Worm (Caenorhabditis elegans) whole organism, midembryonic: ENCODE results near the gene F28G4.4.

Experiments
- T22C8.4 ChIP-seq: fragments of 200-800 bp; sonication (Bioruptor generic); IDR thresholded peaks from 2 replicates; pipeline ENCODE4 v1.3.6; 2022; ENCODE audit warnings: missing genetic modification characterization, missing compliant biosample characterization
- cog-1 ChIP-seq: sonication (generic microtip); optimal IDR thresholded peaks from 2 replicates; lab custom pipeline; 2016; ENCODE audit warnings: missing genetic modification characterization, missing compliant biosample characterization
- flt-1 ChIP-seq: fragments of 200-800 bp; sonication (Bioruptor generic); IDR thresholded peaks from 2 replicates; pipeline ENCODE4 v1.3.6; 2022; ENCODE audit warnings: missing genetic modification characterization, missing compliant biosample characterization
- klf-2 ChIP-seq: fragments of 200-800 bp; sonication (Bioruptor generic); conservative IDR thresholded peaks from 2 replicates; pipeline ENCODE4 v1.3.6; 2022; ENCODE audit warnings: missing genetic modification reagents, missing genetic modification characterization, missing compliant biosample characterization
- med-1 ChIP-seq: sonication (generic microtip); optimal IDR thresholded peaks from 2 replicates; lab custom pipeline; 2017; ENCODE audit warnings: missing genetic modification characterization, mild to moderate bottlenecking, missing compliant biosample characterization, antibody characterized with exemption, missing genetic modification reagents; ENCODE audit not compliant: insufficient read depth
- ref-1 ChIP-seq: fragments of 200-800 bp; sonication (Bioruptor generic); conservative IDR thresholded peaks from 2 replicates; pipeline ENCODE4 v1.3.6; 2022; ENCODE audit warnings: missing genetic modification reagents, missing genetic modification characterization, missing compliant biosample characterization
- tab-1 ChIP-seq: fragments of 200-800 bp; sonication (Bioruptor generic); IDR thresholded peaks from 2 replicates; pipeline ENCODE4 v1.3.6; 2022; ENCODE audit warnings: missing genetic modification characterization, missing compliant biosample characterization
- ztf-23 ChIP-seq: fragments of 200-800 bp; sonication (Bioruptor generic); IDR thresholded peaks from 2 replicates; pipeline ENCODE4 v1.3.6; 2022; ENCODE audit warnings: missing genetic modification reagents, missing genetic modification characterization, missing compliant biosample characterization
- ztf-29 ChIP-seq: fragments of 200-800 bp; sonication (Bioruptor generic); IDR thresholded peaks from 2 replicates; pipeline ENCODE4 v1.3.6; 2022; ENCODE audit warnings: missing genetic modification reagents, missing genetic modification characterization, missing compliant biosample characterization

Gene F28G4.4

ce11 chrV:16271121-16271520, 14.6 kb downstream of the F28G4.4 start, which contains the start of gene T13F3.6:
Gene T13F3.6 (minus strand): TSS chrV:16271221.
- no peak for TF ChIP-seq klf-2 (GFP tag; lab: Robert Waterston, UW)
- no peak for TF ChIP-seq ztf-29 (GFP tag; lab: Robert Waterston, UW)
- no peak for TF ChIP-seq cog-1 (tag; lab: Kevin White, UChicago)
- TF ChIP-seq med-1 (GFP tag; lab: Kevin White, UChicago), result no peak
- no peak for TF ChIP-seq T22C8.4
- no peak for TF ChIP-seq ztf-23 (GFP tag; lab: Robert Waterston, UW)
- no peak for TF ChIP-seq ref-1 (GFP tag; lab: Robert Waterston, UW)

- TF ChIP-seq ref-1 (GFP tag; lab: Robert Waterston, UW), result no peak
- TF ChIP-seq med-1 (GFP tag; lab: Kevin White, UChicago), result no peak
- TF ChIP-seq tab-1 (GFP tag; lab: Robert Waterston, UW), result no peak
- TF ChIP-seq klf-2 (GFP tag; lab: Robert Waterston, UW), result no peak
- no peak for TF ChIP-seq flt-1 (GFP tag; lab: Robert Waterston, UW)
These were observed 16.1 kb downstream of the F28G4.4 start, which contains the start of the genes fbxa-2 and T13F3.8 for ce11 chrV:16269556-16269955. Gene fbxa-2 (minus strand): TSS chrV:16269656. Gene T13F3.8 (plus strand): TSS chrV:16269800.

ce11 chrV:16266514-16266913, 19.2 kb downstream of the F28G4.4 start, which contains the start of gene T13F3.4:
Gene T13F3.4 (minus strand): TSS chrV:16266614.
- no peak for TF ChIP-seq cog-1 (tag; lab: Kevin White, UChicago)
- TF ChIP-seq ztf-23 (GFP tag; lab: Robert Waterston, UW), result no peak

DNA sequence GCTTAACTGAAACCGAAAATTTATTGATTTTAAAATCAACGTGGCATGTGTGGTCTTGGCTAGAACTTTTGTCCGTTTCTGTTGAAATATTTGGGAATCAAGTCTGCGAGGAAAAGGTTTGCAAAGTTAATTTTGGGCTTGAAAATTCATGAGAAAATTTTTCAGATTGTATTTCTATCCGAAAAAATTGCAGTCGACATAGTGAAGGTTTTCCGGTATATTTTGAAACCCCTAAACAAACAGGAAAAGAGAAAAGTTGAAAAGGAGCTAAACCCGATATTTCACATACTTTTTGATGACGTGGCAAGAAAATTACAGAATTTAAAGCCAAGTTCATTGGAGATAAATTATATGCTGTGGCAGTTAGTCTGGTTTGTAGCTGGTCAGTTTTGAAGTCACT, 26.0 kb downstream of the F28G4.4 start, which contains the start of gene nhr-127:
nhr-127 (plus strand) TSS at position 301 of the 400 bp plus-strand sequence.
- TF ChIP-seq flt-1 (GFP tag; lab: Robert Waterston, UW) (no peak), cog-1 (tag; lab: Kevin White, UChicago) (no peak), T22C8.4 (no peak), tab-1 (GFP tag; lab: Robert Waterston, UW) (no peak), ref-1 (GFP tag; lab: Robert Waterston, UW) (no peak), klf-2 (GFP tag; lab: Robert Waterston, UW) (no peak), ztf-23 (GFP tag; lab: Robert Waterston, UW) (no peak), med-1 (GFP tag; lab: Kevin White, UChicago) (no peak), ztf-29 (GFP tag; lab: Robert Waterston, UW) (no peak)

DNA sequence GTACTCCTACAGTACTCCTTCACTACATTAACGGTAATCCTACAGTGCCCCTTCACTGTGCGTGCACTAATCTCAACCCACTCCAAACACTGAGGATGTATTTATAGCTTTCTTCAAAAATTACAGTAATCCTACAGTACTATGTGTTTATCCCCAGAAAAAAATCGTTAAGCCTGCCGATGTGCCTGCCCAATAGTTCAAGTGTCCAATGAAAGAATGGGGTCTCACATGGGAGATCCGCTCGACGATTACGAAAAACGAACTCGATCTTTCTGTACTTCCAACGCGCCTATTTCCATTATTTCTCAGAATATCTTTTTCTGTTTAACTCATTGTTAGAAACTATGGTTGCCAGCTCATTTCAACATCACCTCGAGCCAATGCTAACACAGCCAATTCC, 27.6 kb downstream of the F28G4.4 start, which contains the start of gene nhr-218:
nhr-218 (plus strand) TSS at position 301 of the 400 bp plus-strand sequence.
- no peak for TF ChIP-seq klf-2 (GFP tag; lab: Robert Waterston, UW)

ce11 chrV:16256395-16256794, 29.3 kb downstream of the F28G4.4 start, which contains the start of gene bgnt-1.3:
Gene bgnt-1.3 (minus strand): TSS chrV:16256495.
- TF ChIP-seq ztf-29 (GFP tag; lab: Robert Waterston, UW), result no peak
- no peak for TF ChIP-seq ztf-23 (GFP tag; lab: Robert Waterston, UW)
- TF ChIP-seq klf-2 (GFP tag; lab: Robert Waterston, UW), result no peak

DNA sequence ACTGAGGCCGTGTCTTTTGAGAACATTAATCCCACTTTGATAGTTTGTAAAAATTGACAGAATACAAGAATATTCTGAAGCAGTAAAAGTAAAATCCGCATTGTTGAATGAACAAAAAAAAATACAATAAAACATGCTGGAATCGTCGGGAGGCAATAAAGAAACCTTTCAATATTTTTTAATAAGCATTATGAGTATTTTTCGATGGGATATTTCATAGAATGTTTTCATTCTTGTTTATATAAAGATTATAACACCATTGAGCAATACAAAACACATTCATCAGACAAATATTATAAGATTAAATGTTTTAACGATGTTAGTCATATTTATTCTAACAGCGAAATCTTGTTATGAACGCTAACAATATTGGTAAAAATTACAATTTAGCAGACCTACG, 32.0 kb downstream of the F28G4.4 start, which contains the start of gene gcy-20:
gcy-20 (minus strand) TSS at position 101 of the 400 bp plus-strand sequence.
- TF ChIP-seq ztf-23 (GFP tag; lab: Robert Waterston, UW) (no peak), cog-1 (tag; lab: Kevin White, UChicago) (no peak), T22C8.4 (no peak), ref-1 (GFP tag; lab: Robert Waterston, UW) (no peak), med-1 (GFP tag; lab: Kevin White, UChicago) (no peak), tab-1 (GFP tag; lab: Robert Waterston, UW) (no peak), flt-1 (GFP tag; lab: Robert Waterston, UW) (no peak), klf-2 (GFP tag; lab: Robert Waterston, UW) (no peak), ztf-29 (GFP tag; lab: Robert Waterston, UW) (no peak)

DNA sequence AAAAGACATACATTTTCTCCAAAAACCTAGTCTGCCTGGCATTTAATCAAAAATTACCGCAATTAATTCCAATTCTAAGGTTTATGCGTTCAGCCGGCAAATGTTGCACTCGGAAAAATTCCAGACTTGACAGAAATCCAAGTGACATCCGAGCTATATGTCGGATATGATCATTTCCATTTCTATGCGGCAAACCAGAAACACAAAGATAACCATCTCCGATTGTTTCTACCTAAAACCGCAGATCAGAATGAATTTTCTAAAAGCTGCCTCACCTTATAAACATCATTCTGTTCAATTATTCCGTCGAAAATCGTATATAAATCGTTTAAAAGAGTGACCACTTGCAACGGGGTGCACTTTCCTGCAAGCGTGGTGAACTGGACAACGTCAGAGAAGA, 36.6 kb downstream of the F28G4.4 start:
- TF ChIP-seq cog-1 (tag; lab: Kevin White, UChicago) (no peak), med-1 (GFP tag; lab: Kevin White, UChicago) (no peak), flt-1 (GFP tag; lab: Robert Waterston, UW) (no peak), ztf-23 (GFP tag; lab: Robert Waterston, UW) (no peak), tab-1 (GFP tag; lab: Robert Waterston, UW) (no peak), klf-2 (GFP tag; lab: Robert Waterston, UW) (no peak)

ce11 chrV:16246579-16246978, 39.1 kb downstream of the F28G4.4 start, which contains the start of gene srh-95:
Gene srh-95 (plus strand): TSS chrV:16246879.
- no peak for TF ChIP-seq cog-1 (tag; lab: Kevin White, UChicago)
- TF ChIP-seq flt-1 (GFP tag; lab: Robert Waterston, UW), result no peak
- no peak for TF ChIP-seq ref-1 (GFP tag; lab: Robert Waterston, UW)
- no peak for TF ChIP-seq ztf-29 (GFP tag; lab: Robert Waterston, UW)
- no peak for TF ChIP-seq T22C8.4
- TF ChIP-seq ztf-23 (GFP tag; lab: Robert Waterston, UW), result no peak
- no peak for TF ChIP-seq tab-1 (GFP tag; lab: Robert Waterston, UW)
- TF ChIP-seq klf-2 (GFP tag; lab: Robert Waterston, UW), result no peak
- no peak for TF ChIP-seq med-1 (GFP tag; lab: Kevin White, UChicago)

DNA sequence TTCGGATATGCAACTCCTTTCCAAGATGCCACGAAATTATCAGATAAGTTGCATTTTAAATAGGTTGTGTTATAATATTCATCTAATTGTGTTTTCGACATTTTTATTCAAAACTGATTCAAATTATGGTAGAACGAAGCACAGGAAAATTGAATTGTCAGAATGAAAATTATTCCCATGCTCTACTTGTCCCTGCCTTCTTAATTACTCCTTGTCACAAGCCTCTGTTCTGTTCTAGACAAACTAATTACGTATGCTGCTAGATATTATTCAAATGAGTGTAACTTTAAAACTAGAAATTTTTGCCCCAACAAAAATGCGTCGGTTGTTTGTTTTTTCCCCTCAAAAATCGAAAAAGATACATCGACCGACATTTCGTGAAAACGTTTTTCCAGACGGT, 41.6 kb downstream of the F28G4.4 start, which contains the start of gene srh-104:
srh-104 (minus strand) TSS at position 101 of the 400 bp plus-strand sequence.
- TF ChIP-seq ztf-23 (GFP tag; lab: Robert Waterston, UW), result no peak
